Fruit fly (Drosophila melanogaster) whole organism, embryonic: ENCODE measurements around the gene CG13896.

Source experiments
- Awh ChIP-seq: fragments of 200-800 bp; sonication (Bioruptor generic); IDR thresholded peaks from 2 replicates; pipeline ENCODE4, ENCODE4 v1.3.6; 2022; ENCODE audit warnings: missing biosample characterization, missing genetic modification characterization
- CG10462 ChIP-seq: fragments of 200-800 bp; sonication (Bioruptor generic); optimal IDR thresholded peaks from 2 replicates; lab custom pipeline; 2016; ENCODE audit warnings: missing biosample characterization, missing genetic modification characterization
- CG10543 ChIP-seq: fragments of 200-800 bp; sonication (Bioruptor generic); optimal IDR thresholded peaks from 3 replicates; lab custom pipeline; 2017; ENCODE audit warnings: missing biosample characterization, mild to moderate bottlenecking, missing genetic modification characterization, moderate library complexity
- CG11398 ChIP-seq: fragments of 200-800 bp; sonication (Bioruptor generic); optimal IDR thresholded peaks from 2 replicates; lab custom pipeline; 2016; ENCODE audit warnings: missing biosample characterization, missing genetic modification characterization
- CG12104 ChIP-seq: fragments of 200-800 bp; sonication (Bioruptor generic); optimal IDR thresholded peaks from 3 replicates; lab custom pipeline; 2016; ENCODE audit warnings: missing biosample characterization, missing genetic modification characterization
- CG12659 ChIP-seq: fragments of 200-800 bp; sonication (Bioruptor generic); optimal IDR thresholded peaks from 3 replicates; lab custom pipeline; 2017; ENCODE audit warnings: mild to moderate bottlenecking, missing biosample characterization, missing genetic modification reagents, missing genetic modification characterization
- CG13775 ChIP-seq: fragments of 200-800 bp; sonication (Bioruptor generic); optimal IDR thresholded peaks from 3 replicates; lab custom pipeline; 2017; ENCODE audit warnings: missing biosample characterization, mild to moderate bottlenecking, missing genetic modification characterization
- CG1603 ChIP-seq: fragments of 200-800 bp; sonication (Bioruptor generic); optimal IDR thresholded peaks from 2 replicates; lab custom pipeline; 2019; ENCODE audit warnings: missing biosample characterization, mild to moderate bottlenecking, missing genetic modification characterization, moderate library complexity
- CG17359 ChIP-seq: fragments of 200-800 bp; sonication (Bioruptor generic); optimal IDR thresholded peaks from 3 replicates; lab custom pipeline; 2018; ENCODE audit warnings: missing biosample characterization, mild to moderate bottlenecking, missing genetic modification characterization, moderate library complexity
- CG17361 ChIP-seq: fragments of 200-800 bp; sonication (Bioruptor generic); IDR thresholded peaks from 3 replicates; pipeline ENCODE4 v1.3.6; 2022; ENCODE audit warnings: missing biosample characterization, missing genetic modification characterization
- CG2129 ChIP-seq: fragments of 200-800 bp; sonication (Bioruptor generic); IDR thresholded peaks from 2 replicates; pipeline ENCODE4 v1.3.6; 2022; ENCODE audit warnings: missing biosample characterization, missing genetic modification characterization; ENCODE audit not compliant: partially characterized antibody
- CG2678 ChIP-seq: fragments of 200-800 bp; sonication (Bioruptor generic); optimal IDR thresholded peaks from 3 replicates; lab custom pipeline; 2019; ENCODE audit warnings: missing biosample characterization, mild to moderate bottlenecking, missing genetic modification characterization, moderate library complexity
- CG2712 ChIP-seq: fragments of 200-800 bp; optimal IDR thresholded peaks from 3 replicates; lab custom pipeline; 2019; ENCODE audit warnings: missing biosample characterization, mild to moderate bottlenecking, missing genetic modification characterization, moderate library complexity
- CG31441 ChIP-seq: fragments of 200-800 bp; sonication (Bioruptor generic); IDR thresholded peaks from 2 replicates; pipeline ENCODE4 v1.3.6; 2022; ENCODE audit warnings: missing biosample characterization, missing genetic modification characterization
- CG3281 ChIP-seq: fragments of 200-800 bp; sonication (Bioruptor generic); optimal IDR thresholded peaks from 3 replicates; lab custom pipeline; 2017; ENCODE audit warnings: missing biosample characterization, mild to moderate bottlenecking, missing genetic modification characterization
- CG33213 ChIP-seq: fragments of 200-800 bp; sonication (Bioruptor generic); optimal IDR thresholded peaks from 3 replicates; lab custom pipeline; 2016; ENCODE audit warnings: missing biosample characterization, missing genetic modification characterization
- CG3995 ChIP-seq: fragments of 200-800 bp; sonication (Bioruptor generic); optimal IDR thresholded peaks from 3 replicates; lab custom pipeline; 2016; ENCODE audit warnings: missing biosample characterization, missing genetic modification characterization
- CG4282 ChIP-seq: fragments of 200-800 bp; sonication (Bioruptor generic); optimal IDR thresholded peaks from 2 replicates; lab custom pipeline; 2016; ENCODE audit warnings: missing biosample characterization, missing genetic modification characterization
- CG4424 ChIP-seq: fragments of 200-800 bp; sonication (Bioruptor generic); optimal IDR thresholded peaks from 3 replicates; lab custom pipeline; 2016; ENCODE audit warnings: missing biosample characterization, missing genetic modification characterization
- CG5953 ChIP-seq: fragments of 200-800 bp; sonication (Bioruptor generic); IDR thresholded peaks from 2 replicates; pipeline ENCODE4 v1.3.6; 2022; ENCODE audit warnings: missing biosample characterization, missing genetic modification characterization
- CG8388 ChIP-seq: fragments of 200-800 bp; sonication (Bioruptor generic); optimal IDR thresholded peaks from 2 replicates; lab custom pipeline; 2019; ENCODE audit warnings: missing biosample characterization, mild to moderate bottlenecking, missing genetic modification characterization, moderate library complexity
- Chrac-16 ChIP-seq: fragments of 200-800 bp; sonication (Bioruptor generic); optimal IDR thresholded peaks from 3 replicates; lab custom pipeline; 2016; ENCODE audit warnings: missing biosample characterization, missing genetic modification characterization
- Ets65A ChIP-seq: fragments of 200-800 bp; sonication (Bioruptor generic); peaks from one replicate; lab custom pipeline; 2016; ENCODE audit warnings: missing biosample characterization, missing genetic modification characterization
- Gsc ChIP-seq: fragments of 200-800 bp; sonication (Bioruptor generic); IDR thresholded peaks from 2 replicates; pipeline ENCODE4 v1.3.6; 2022; ENCODE audit warnings: missing biosample characterization, missing genetic modification characterization
- Hmr ChIP-seq: fragments of 200-800 bp; sonication (Bioruptor generic); optimal IDR thresholded peaks from 3 replicates; lab custom pipeline; 2017; ENCODE audit warnings: mild to moderate bottlenecking, missing biosample characterization, missing genetic modification reagents, missing genetic modification characterization
- Hr51 ChIP-seq, 2 experiments: fragments of 200-800 bp; sonication (Bioruptor generic); optimal IDR thresholded peaks; 2 replicates in 1 of 2; 3 replicates in 1 of 2; lab custom pipeline; 2016 to 2018; ENCODE audit warnings: missing biosample characterization in 2 of 2, missing genetic modification characterization in 2 of 2, mild to moderate bottlenecking in 1 of 2, moderate library complexity in 1 of 2
- Lpt ChIP-seq: fragments of >200 bp; optimal IDR thresholded peaks from 2 replicates; lab custom pipeline; 2018; ENCODE audit warnings: missing biosample characterization, missing genetic modification characterization
- Max ChIP-seq: fragments of 200-800 bp; sonication (Bioruptor generic); optimal IDR thresholded peaks from 2 replicates; lab custom pipeline; 2016; ENCODE audit warnings: missing biosample characterization, mild to moderate bottlenecking, missing genetic modification characterization
- Med ChIP-seq: fragments of 200-800 bp; sonication (Bioruptor generic); peaks from one replicate; lab custom pipeline; 2016; ENCODE audit warnings: missing biosample characterization, missing genetic modification characterization, mild to moderate bottlenecking, inconsistent platforms, moderate library complexity
- Poxn ChIP-seq: fragments of 200-800 bp; sonication (Bioruptor generic); IDR thresholded peaks from 2 replicates; pipeline ENCODE4 v1.3.6; 2022; ENCODE audit warnings: missing biosample characterization, missing genetic modification characterization
- Rx ChIP-seq: fragments of 200-800 bp; sonication (Bioruptor generic); IDR thresholded peaks from 2 replicates; pipeline ENCODE4 v1.3.6; 2022; ENCODE audit warnings: missing biosample characterization, missing genetic modification characterization
- Side ChIP-seq: fragments of 200-800 bp; sonication (Bioruptor generic); optimal IDR thresholded peaks from 2 replicates; lab custom pipeline; 2016; ENCODE audit warnings: missing biosample characterization, missing genetic modification characterization
- Sox102F ChIP-seq: fragments of 200-800 bp; sonication (Bioruptor generic); optimal IDR thresholded peaks from 2 replicates; lab custom pipeline; 2018; ENCODE audit warnings: missing biosample characterization, mild to moderate bottlenecking, missing genetic modification characterization, moderate library complexity
- Stat92E ChIP-seq, 3 experiments: fragments of >200 bp in 2 of 3; fragments of 200-800 bp in 1 of 3; sonication (Bioruptor generic) in 1 of 3; optimal IDR thresholded peaks; 2 replicates each; lab custom pipeline; 2017 to 2019; ENCODE audit warnings: missing biosample characterization in 3 of 3, missing genetic modification characterization in 3 of 3, mild to moderate bottlenecking in 1 of 3, moderate library complexity in 1 of 3
- bcd ChIP-seq: fragments of 200-800 bp; sonication (Bioruptor generic); optimal IDR thresholded peaks from 2 replicates; lab custom pipeline; 2017; ENCODE audit warnings: missing biosample characterization, mild to moderate bottlenecking, missing genetic modification characterization
- chm ChIP-seq: fragments of 200-800 bp; sonication (Bioruptor generic); IDR thresholded peaks from 2 replicates; pipeline ENCODE4 v1.3.6; 2022; ENCODE audit warnings: missing biosample characterization, missing genetic modification characterization
- crol ChIP-seq: fragments of 200-800 bp; sonication (Bioruptor generic); IDR thresholded peaks from 2 replicates; pipeline ENCODE4 v1.3.6; 2022; ENCODE audit warnings: missing biosample characterization, missing genetic modification characterization
- dmrt11E ChIP-seq: fragments of 200-800 bp; sonication (Bioruptor generic); optimal IDR thresholded peaks from 3 replicates; lab custom pipeline; 2018; ENCODE audit warnings: missing biosample characterization, mild to moderate bottlenecking, missing genetic modification characterization, moderate library complexity
- dysf ChIP-seq: fragments of 200-800 bp; sonication (Bioruptor generic); IDR thresholded peaks from 3 replicates; pipeline ENCODE4 v1.3.6; 2022; ENCODE audit warnings: missing biosample characterization, missing genetic modification characterization
- grau ChIP-seq: fragments of 200-800 bp; optimal IDR thresholded peaks from 3 replicates; lab custom pipeline; 2019; ENCODE audit warnings: missing biosample characterization, mild to moderate bottlenecking, missing genetic modification characterization, moderate library complexity
- gsb-n ChIP-seq: fragments of 200-800 bp; sonication (Bioruptor generic); optimal IDR thresholded peaks from 3 replicates; lab custom pipeline; 2018; ENCODE audit warnings: missing biosample characterization, mild to moderate bottlenecking, missing genetic modification characterization
- lab ChIP-seq: fragments of 200-800 bp; sonication (Bioruptor generic); optimal IDR thresholded peaks from 3 replicates; lab custom pipeline; 2017; ENCODE audit warnings: missing biosample characterization, missing genetic modification characterization, mild to moderate bottlenecking, moderate library complexity, missing genetic modification reagents
- lilli ChIP-seq: fragments of 200-800 bp; sonication (Bioruptor generic); optimal IDR thresholded peaks from 3 replicates; lab custom pipeline; 2016; ENCODE audit warnings: missing biosample characterization, missing genetic modification characterization
- lmd ChIP-seq: fragments of 200-800 bp; sonication (Bioruptor generic); IDR thresholded peaks from 2 replicates; pipeline ENCODE4 v1.3.6; 2022; ENCODE audit warnings: missing biosample characterization, missing genetic modification characterization
- org-1 ChIP-seq: fragments of 200-800 bp; sonication (Bioruptor generic); optimal IDR thresholded peaks from 2 replicates; lab custom pipeline; 2017; ENCODE audit warnings: missing biosample characterization, missing genetic modification characterization
- sim ChIP-seq: fragments of 200-800 bp; sonication (Bioruptor generic); IDR thresholded peaks from 2 replicates; pipeline ENCODE4 v1.3.6; 2022; ENCODE audit warnings: missing biosample characterization, missing genetic modification characterization
- so ChIP-seq: fragments of 200-800 bp; sonication (Bioruptor generic); IDR thresholded peaks from 3 replicates; pipeline ENCODE4 v1.3.6; 2022; ENCODE audit warnings: missing biosample characterization, missing genetic modification characterization
- tgo ChIP-seq: fragments of 200-800 bp; sonication (Bioruptor generic); IDR thresholded peaks from 3 replicates; pipeline ENCODE4 v1.3.6; 2022; ENCODE audit warnings: missing biosample characterization, missing genetic modification characterization
- zfh1 ChIP-seq: fragments of 200-800 bp; sonication (Bioruptor generic); IDR thresholded peaks from 3 replicates; pipeline ENCODE4 v1.3.6; 2022; ENCODE audit warnings: missing biosample characterization, missing genetic modification characterization

The CG13896 gene

dm6 chr3L:733845-734697, 22.4 kb upstream of the CG13896 start (continued):
- TF ChIP-seq Med (peak; percentile 71), CG4282 (GFP tag; lab: Kevin White, UChicago) (no peak), Gsc (GFP tag; lab: Robert Waterston, UW) (no peak), sim (no peak), CG3281 (GFP tag; lab: Kevin White, UChicago) (peak; percentile 21), Chrac-16 (GFP tag; lab: Kevin White, UChicago) (no peak), CG17361 (GFP tag; lab: Robert Waterston, UW) (peak; percentile 71), tgo (GFP tag; lab: Robert Waterston, UW) (peak; percentile 24; the same call in 2 of the 3 replicates), CG11398 (no peak), Hr51 (GFP tag; optimal IDR thresholded peaks at IDR 0.05; lab: Kevin White, UChicago) (peak in 1 of 2 experiments; percentile 34), lilli (GFP tag; lab: Kevin White, UChicago) (peak; percentile 26), lab (GFP tag; lab: Kevin White, UChicago) (no peak), lmd (no peak; the same call in 1 of the 2 replicates), Stat92E (GFP tag; optimal IDR thresholded peaks at IDR 0.05; lab: Kevin White, UChicago) (no peak), so (0 out of 3 replicates have a peak, but pooled peaks have one; percentile 29), Hmr (GFP tag; lab: Kevin White, UChicago) (peak; percentile 40), CG8388 (GFP tag; lab: Kevin White, UChicago) (peak; percentile 46), CG2129 (GFP tag; lab: Robert Waterston, UW) (no peak), chm (GFP tag; lab: Robert Waterston, UW) (0 out of 2 replicates have a peak, but pooled peaks have one; percentile 22), CG4424 (GFP tag; lab: Kevin White, UChicago) (peak; percentile 50), CG2712 (tag; lab: Kevin White, UChicago) (peak; percentile 44), crol (peak; percentile 84), Lpt (GFP tag; lab: Kevin White, UChicago) (no peak), Side (no peak), Ets65A (no peak), CG5953 (GFP tag; lab: Robert Waterston, UW) (no peak), dmrt11E (tag; lab: Kevin White, UChicago) (peak; percentile 21), CG17359 (peak; percentile 11), Sox102F (GFP tag; lab: Kevin White, UChicago) (peak; percentile 43), dysf (peak; percentile 43; the same call in 1 of the 3 replicates), CG3995 (no peak), Poxn (GFP tag; lab: Robert Waterston, UW) (no peak), CG12104 (GFP tag; lab: Kevin White, UChicago) (no peak), CG2678 (tag; lab: Kevin White, UChicago) (peak; percentile 56), CG12659 (GFP tag; lab: Kevin White, UChicago) (peak; percentile 35), grau (tag; lab: Kevin White, UChicago) (peak; percentile 38), gsb-n (tag; lab: Kevin White, UChicago) (no peak), CG10543 (GFP tag; lab: Kevin White, UChicago) (peak; percentile 12), CG31441 (peak; percentile 62), CG13775 (GFP tag; lab: Kevin White, UChicago) (no peak), Max (no peak), CG1603 (peak; percentile 5), Rx (GFP tag; lab: Robert Waterston, UW) (no peak), zfh1 (no peak), bcd (GFP tag; lab: Kevin White, UChicago) (peak; percentile 23), org-1 (peak; percentile 19), CG33213 (no peak), Awh (GFP tag; lab: Robert Waterston, UW) (peak; percentile 66; the same call in 1 of the 2 replicates), CG10462 (GFP tag; lab: Kevin White, UChicago) (no peak)
